Worm (Caenorhabditis elegans) whole organism, young adult: ENCODE data around the gene C30H6.12.

ENCODE experiments used
- hsf-1 ChIP-seq: fragments of 200-800 bp; sonication (Bioruptor generic); IDR thresholded peaks from 2 replicates; pipeline ENCODE4 v1.3.6; 2022; ENCODE audit warnings: missing genetic modification reagents, missing genetic modification characterization, missing compliant biosample characterization
- pbrm-1 ChIP-seq: fragments of 200-800 bp; sonication (Bioruptor generic); IDR thresholded peaks from 2 replicates; pipeline ENCODE4 v1.3.6; 2022; ENCODE audit warnings: missing genetic modification reagents, missing genetic modification characterization, missing compliant biosample characterization
- pha-4 ChIP-seq: fragments of 150-350 bp; sonication (generic microtip); optimal IDR thresholded peaks from 2 replicates; lab custom pipeline; 2014; ENCODE audit warnings: missing biosample characterization, missing genetic modification reagents, missing genetic modification characterization
- tlf-1 ChIP-seq: fragments of 200-800 bp; sonication (Bioruptor generic); optimal IDR thresholded peaks from 2 replicates; lab custom pipeline; 2018; ENCODE audit warnings: mild to moderate bottlenecking, missing genetic modification characterization, missing compliant biosample characterization
- ztf-22 ChIP-seq: fragments of 200-800 bp; sonication (Bioruptor generic); optimal IDR thresholded peaks from 2 replicates; lab custom pipeline; 2018; ENCODE audit warnings: mild to moderate bottlenecking, missing genetic modification characterization, moderate library complexity, missing compliant biosample characterization
- ztf-28 ChIP-seq: fragments of 200-800 bp; sonication (Bioruptor generic); IDR thresholded peaks from 2 replicates; pipeline ENCODE4 v1.3.6; 2022; ENCODE audit warnings: missing genetic modification reagents, missing genetic modification characterization, missing compliant biosample characterization

ce11 chrIV:17382029-17382428, 1.1 kb upstream of the C30H6.12 start, which contains the start of gene C30H6.8:
- TF ChIP-seq pha-4 (tag; lab: Kevin White, UChicago) (no peak), pbrm-1 (GFP tag; lab: Robert Waterston, UW) (no peak), hsf-1 (GFP tag; lab: Robert Waterston, UW) (no peak), ztf-28 (GFP tag; lab: Robert Waterston, UW) (no peak), tlf-1 (no peak), ztf-22 (GFP tag; lab: Kevin White, UChicago) (no peak)
